Fruit fly (Drosophila melanogaster): ENCODE results near the gene Pus1.
A peak's percentile ranks its signal among the peaks of the same experiment; 100 is the strongest.

The Pus1 gene

DNA sequence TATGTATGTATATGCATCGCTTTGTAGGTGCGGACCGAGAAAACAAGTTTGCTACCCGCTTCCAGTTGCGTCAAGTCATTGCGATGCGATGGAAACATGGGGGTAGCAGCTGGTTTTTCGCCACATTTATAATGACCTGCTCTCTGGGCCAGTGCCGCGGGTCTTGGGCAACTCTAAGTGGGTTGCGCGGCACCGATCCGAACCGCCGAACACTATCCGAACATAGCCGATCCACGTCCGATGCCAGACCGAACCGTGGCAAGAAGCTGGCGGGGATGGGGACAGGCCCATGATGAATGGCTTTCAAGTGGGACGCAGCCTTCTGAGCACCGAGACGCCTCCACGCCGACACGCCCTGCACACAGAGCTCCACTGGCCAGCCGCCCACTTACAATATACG, 11.6 kb upstream of the Pus1 start (continued):
- TF ChIP-seq CG32532 (GFP tag; IDR thresholded peaks at IDR 0.05) (peak; percentile 24; the same call in 1 of the 2 replicates), Elba2 (GFP tag; optimal IDR thresholded peaks at IDR 0.05) (no peak), Gsc (GFP tag; IDR thresholded peaks at IDR 0.05) (no peak), CG10654 (GFP tag; optimal IDR thresholded peaks at IDR 0.05) (no peak), HmgD (GFP tag; optimal IDR thresholded peaks at IDR 0.05) (no peak), odd (GFP tag; optimal IDR thresholded peaks at IDR 0.05) (no peak), CG6175 (GFP tag; IDR thresholded peaks at IDR 0.05) (peak; percentile 91), ewg (GFP tag; optimal IDR thresholded peaks at IDR 0.05) (no peak), gcm (GFP tag; optimal IDR thresholded peaks at IDR 0.05) (peak; percentile 79), aop (GFP tag; IDR thresholded peaks at IDR 0.05) (no peak), CG10431 (GFP tag; optimal IDR thresholded peaks at IDR 0.05) (no peak), Stat92E (GFP tag; optimal IDR thresholded peaks at IDR 0.05) (no peak), Sry-δ (GFP tag; optimal IDR thresholded peaks at IDR 0.05) (no peak), CG12769 (tag; optimal IDR thresholded peaks at IDR 0.05) (peak; percentile 89), zfh1 (GFP tag; IDR thresholded peaks at IDR 0.05) (no peak), CG8089 (GFP tag; optimal IDR thresholded peaks at IDR 0.05) (no peak), Atf-2 (GFP tag; optimal IDR thresholded peaks at IDR 0.05) (no peak), sima (GFP tag; optimal IDR thresholded peaks at IDR 0.05) (no peak), CG13424 (tag; optimal IDR thresholded peaks at IDR 0.05) (no peak), amos (GFP tag; IDR thresholded peaks at IDR 0.05; ENCODE audit: partially characterized antibody) (no peak), zfh2 (GFP tag; optimal IDR thresholded peaks at IDR 0.05) (no peak), nom (GFP tag; optimal IDR thresholded peaks at IDR 0.05) (peak; percentile 47), lola (GFP tag; optimal IDR thresholded peaks at IDR 0.05) (no peak), fu2 (GFP tag; optimal IDR thresholded peaks at IDR 0.05) (no peak), CG10543 (GFP tag; optimal IDR thresholded peaks at IDR 0.05) (peak; percentile 87), Nf-YA (GFP tag; IDR thresholded peaks at IDR 0.05) (no peak), CG13624 (GFP tag; optimal IDR thresholded peaks at IDR 0.05) (no peak), unc-4 (GFP tag; IDR thresholded peaks at IDR 0.05; ENCODE audit: partially characterized antibody) (no peak), Sry-β (GFP tag; optimal IDR thresholded peaks at IDR 0.05) (no peak), CG9609 (GFP tag; optimal IDR thresholded peaks at IDR 0.05) (no peak), Med (GFP tag) (peak; percentile 79), CG7786 (GFP tag; optimal IDR thresholded peaks at IDR 0.05) (no peak), sr (GFP tag; IDR thresholded peaks at IDR 0.05) (peak; percentile 98), sisA (GFP tag; IDR thresholded peaks at IDR 0.05) (no peak), zen2 (GFP tag; IDR thresholded peaks at IDR 0.05; ENCODE audit: partially characterized antibody) (no peak), wor (GFP tag; IDR thresholded peaks at IDR 0.05) (no peak), CG10267 (tag; optimal IDR thresholded peaks at IDR 0.05) (no peak), Fer2 (tag; optimal IDR thresholded peaks at IDR 0.05) (no peak), ATbp (GFP tag; optimal IDR thresholded peaks at IDR 0.05) (no peak), lab (GFP tag; optimal IDR thresholded peaks at IDR 0.05) (peak; percentile 25), tup (GFP tag; optimal IDR thresholded peaks at IDR 0.05) (no peak), CG17385 (GFP tag; optimal IDR thresholded peaks at IDR 0.05) (no peak), oc (tag; optimal IDR thresholded peaks at IDR 0.05) (no peak), lov (optimal IDR thresholded peaks at IDR 0.05) (no peak), lov (GFP tag; IDR thresholded peaks at IDR 0.05) (0 out of 3 replicates have a peak, but pooled peaks have one; percentile 32), CG1602 (GFP tag; optimal IDR thresholded peaks at IDR 0.05) (no peak), dm (GFP tag; optimal IDR thresholded peaks at IDR 0.05) (no peak), ttk (GFP tag; IDR thresholded peaks at IDR 0.05) (0 out of 2 replicates have a peak, but pooled peaks have one; percentile 29), CG11456 (GFP tag; IDR thresholded peaks at IDR 0.05) (0 out of 3 replicates have a peak, but pooled peaks have one; percentile 7), Oli (tag; optimal IDR thresholded peaks at IDR 0.05) (no peak), CG31224 (GFP tag; IDR thresholded peaks at IDR 0.05) (no peak)

Data from whole organism, embryonic.